Fruit fly (Drosophila melanogaster): ENCODE measurements around the gene CG1544.

The CG1544 gene

DNA sequence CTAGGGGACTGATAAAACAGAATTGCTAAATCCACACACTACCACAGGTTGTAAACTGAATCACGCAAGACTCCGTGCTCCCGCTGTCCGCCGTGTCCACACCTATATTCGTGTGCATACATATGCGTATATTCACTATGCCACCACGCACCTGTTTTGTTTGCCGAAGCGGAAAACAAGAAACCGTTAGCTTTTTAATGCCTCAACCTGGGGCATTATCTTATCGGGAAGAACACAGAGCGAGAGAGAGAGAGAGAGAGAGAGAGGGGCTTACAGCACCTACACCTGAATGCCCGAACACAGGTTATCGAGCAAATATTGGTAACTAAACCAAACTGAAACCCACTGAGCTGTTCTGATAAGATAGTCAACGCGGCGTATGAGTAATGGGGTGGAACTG is 2.1 kb upstream of the CG1544 start (continued):
- TF ChIP-seq CG4617 (GFP tag; optimal IDR thresholded peaks at IDR 0.05; ENCODE audit: borderline replicate concordance) (no peak), abd-A (tag; optimal IDR thresholded peaks at IDR 0.05) (no peak), CG6683 (GFP tag; optimal IDR thresholded peaks at IDR 0.05) (no peak), CG11093 (GFP tag; IDR thresholded peaks at IDR 0.05) (no peak), CG12769 (tag; optimal IDR thresholded peaks at IDR 0.05) (peak; percentile 15), so (GFP tag; IDR thresholded peaks at IDR 0.05) (no peak), zfh1 (GFP tag; IDR thresholded peaks at IDR 0.05) (no peak), CG9437 (GFP tag; optimal IDR thresholded peaks at IDR 0.05) (no peak), bab2 (GFP tag; optimal IDR thresholded peaks at IDR 0.05) (no peak), wdn (GFP tag; IDR thresholded peaks at IDR 0.05) (no peak), Optix (GFP tag; IDR thresholded peaks at IDR 0.05) (no peak), ranshi (GFP tag; IDR thresholded peaks at IDR 0.05) (no peak), Elba2 (GFP tag; optimal IDR thresholded peaks at IDR 0.05) (no peak), dati (GFP tag; IDR thresholded peaks at IDR 0.05) (no peak), Doc3 (GFP tag; IDR thresholded peaks at IDR 0.05; ENCODE audit: partially characterized antibody) (no peak), Atf-2 (GFP tag; optimal IDR thresholded peaks at IDR 0.05) (no peak), Poxn (GFP tag; IDR thresholded peaks at IDR 0.05) (no peak), emc (GFP tag; optimal IDR thresholded peaks at IDR 0.05) (no peak), CG17612 (GFP tag; IDR thresholded peaks at IDR 0.05) (no peak), grn (GFP tag; optimal IDR thresholded peaks at IDR 0.05) (peak; percentile 15), aop (GFP tag; IDR thresholded peaks at IDR 0.05) (no peak), Hr78 (GFP tag; optimal IDR thresholded peaks at IDR 0.05) (no peak), CG16779 (GFP tag; IDR thresholded peaks at IDR 0.05) (no peak), exex (tag; optimal IDR thresholded peaks at IDR 0.05) (peak; percentile 52), CG9215 (GFP tag; IDR thresholded peaks at IDR 0.05) (no peak), lola (GFP tag; optimal IDR thresholded peaks at IDR 0.05) (no peak), MESR4 (GFP tag; optimal IDR thresholded peaks at IDR 0.05) (no peak), scrt (GFP tag; optimal IDR thresholded peaks at IDR 0.05) (no peak), CG10366 (GFP tag; IDR thresholded peaks at IDR 0.05) (no peak), CG2889 (GFP tag; IDR thresholded peaks at IDR 0.05) (no peak), gro (GFP tag; optimal IDR thresholded peaks at IDR 0.05) (no peak), Vsx1 (GFP tag; optimal IDR thresholded peaks at IDR 0.05) (no peak), CG18262 (tag; optimal IDR thresholded peaks at IDR 0.05) (no peak), mld (GFP tag; IDR thresholded peaks at IDR 0.05; ENCODE audit: partially characterized antibody) (no peak), Asciz (GFP tag; optimal IDR thresholded peaks at IDR 0.05) (peak; percentile 11), CG6791 (GFP tag; IDR thresholded peaks at IDR 0.05; ENCODE audit: partially characterized antibody) (no peak), lab (GFP tag; optimal IDR thresholded peaks at IDR 0.05) (peak; percentile 46), CG15011 (GFP tag; optimal IDR thresholded peaks at IDR 0.05) (no peak), CG17359 (tag; optimal IDR thresholded peaks at IDR 0.05) (no peak), klu (GFP tag; IDR thresholded peaks at IDR 0.05) (no peak), hkb (optimal IDR thresholded peaks at IDR 0.05) (no peak), hkb (GFP tag; IDR thresholded peaks at IDR 0.05) (no peak), GATAe (GFP tag; conservative IDR thresholded peaks at IDR 0.05) (peak; percentile 87), sug (tag; optimal IDR thresholded peaks at IDR 0.05) (peak; percentile 56), CTCF (GFP tag; optimal IDR thresholded peaks at IDR 0.05) (no peak), CG6175 (GFP tag; IDR thresholded peaks at IDR 0.05) (peak; percentile 86), CG13894 (tag; optimal IDR thresholded peaks at IDR 0.05) (peak; percentile 46), trem (tag; optimal IDR thresholded peaks at IDR 0.05) (no peak), al (GFP tag; IDR thresholded peaks at IDR 0.05) (no peak), CG31365 (tag; optimal IDR thresholded peaks at IDR 0.05) (no peak), onecut (GFP tag; IDR thresholded peaks at IDR 0.05) (no peak), HHEX (GFP tag; optimal IDR thresholded peaks at IDR 0.05) (no peak), br (optimal IDR thresholded peaks at IDR 0.05) (no peak)
